Fruit fly (Drosophila melanogaster) Kc167 (cell line): ENCODE results near the gene Obp84a.

Experiments
- psq ChIP-seq: fragments of >200 bp; optimal IDR thresholded peaks from 2 replicates; lab custom pipeline; 2017; ENCODE audit warnings: missing external identifiers
- ttk ChIP-seq: sonication (Bioruptor generic); optimal IDR thresholded peaks from 2 replicates; lab custom pipeline; 2017; ENCODE audit warnings: missing external identifiers

DNA sequence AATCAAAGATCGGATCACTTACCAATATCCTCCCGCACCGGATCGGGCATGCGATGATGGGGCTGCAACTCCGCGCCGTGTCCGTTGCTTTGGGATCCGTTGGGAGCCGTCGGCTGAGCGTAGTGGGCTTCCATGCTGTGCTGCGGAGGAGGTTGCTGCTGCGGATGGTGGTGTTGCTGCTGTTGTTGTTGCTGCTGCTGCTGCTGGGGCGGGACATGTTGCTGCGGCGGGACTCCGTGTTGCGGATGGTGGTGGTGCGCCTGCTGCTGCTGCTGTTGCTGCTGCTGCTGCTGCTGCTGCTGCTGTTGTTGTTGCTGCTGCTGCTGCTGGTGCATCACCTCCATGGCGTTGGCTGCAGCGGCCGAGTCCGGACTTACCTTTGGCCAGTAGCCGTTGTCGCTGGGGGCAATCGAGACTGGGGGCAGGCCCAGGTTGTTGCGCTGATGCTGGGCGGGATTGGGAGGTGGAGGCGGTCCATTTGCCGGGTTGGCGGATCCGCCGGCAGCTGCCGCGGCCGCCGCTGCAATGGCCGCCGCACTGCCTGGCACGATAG lies 23.3 kb upstream of the Obp84a start:
- no peak for TF ChIP-seq ttk (lab: Kevin White, UChicago)
- no peak for TF ChIP-seq psq
